Worm (Caenorhabditis elegans) whole organism, L4 larva: ENCODE results near the gene emb-27.
A peak's percentile ranks its signal among the peaks of the same experiment; 100 is the strongest.

ENCODE experiments used
- F10B5.3 ChIP-seq: sonication (generic microtip); optimal IDR thresholded peaks from 2 replicates; lab custom pipeline; 2016; ENCODE audit warnings: mild to moderate bottlenecking, missing genetic modification characterization, missing compliant biosample characterization
- F37D6.2 ChIP-seq: sonication (generic microtip); optimal IDR thresholded peaks from 2 replicates; lab custom pipeline; 2016; ENCODE audit warnings: mild to moderate bottlenecking, missing genetic modification characterization, missing compliant biosample characterization
- F44E2.7 ChIP-seq: fragments of 200-800 bp; sonication (Bioruptor generic); IDR thresholded peaks from 2 replicates; pipeline ENCODE4 v2.1.2; 2022; ENCODE audit warnings: missing genetic modification characterization, missing compliant biosample characterization
- F49E8.2 ChIP-seq: sonication (generic microtip); optimal IDR thresholded peaks from 2 replicates; lab custom pipeline; 2016; ENCODE audit warnings: missing compliant biosample characterization, mild to moderate bottlenecking, missing genetic modification characterization, borderline replicate concordance
- R02D3.7 ChIP-seq: fragments of 150-350 bp; sonication (generic microtip); optimal IDR thresholded peaks from 3 replicates; lab custom pipeline; 2014; ENCODE audit warnings: missing biosample characterization, missing genetic modification characterization
- T20F7.1 ChIP-seq: fragments of 200-800 bp; sonication (Bioruptor generic); optimal IDR thresholded peaks from 2 replicates; lab custom pipeline; 2018; ENCODE audit warnings: mild to moderate bottlenecking, missing genetic modification characterization, missing compliant biosample characterization
- Y105C5A.15 ChIP-seq: fragments of 200-800 bp; sonication (Bioruptor generic); IDR thresholded peaks from 2 replicates; pipeline ENCODE4 v1.3.6; 2022; ENCODE audit warnings: missing genetic modification characterization, missing compliant biosample characterization
- Y48G9A.11 ChIP-seq: fragments of 200-800 bp; sonication (Bioruptor generic); IDR thresholded peaks from 2 replicates; pipeline ENCODE4 v1.3.6; 2022; ENCODE audit warnings: missing genetic modification reagents, missing genetic modification characterization, missing compliant biosample characterization
- Y5F2A.4 ChIP-seq: fragments of 200-800 bp; sonication (Bioruptor generic); optimal IDR thresholded peaks from 2 replicates; lab custom pipeline; 2018; ENCODE audit warnings: mild to moderate bottlenecking, missing genetic modification characterization, missing compliant biosample characterization
- Y75B8A.6 ChIP-seq: fragments of 200-800 bp; sonication (Bioruptor generic); IDR thresholded peaks from 2 replicates; pipeline ENCODE4 v1.3.6; 2022; ENCODE audit warnings: missing genetic modification reagents, missing genetic modification characterization, missing compliant biosample characterization
- ZK337.2 ChIP-seq: fragments of 200-800 bp; sonication (Bioruptor generic); IDR thresholded peaks from 2 replicates; pipeline ENCODE4 v1.3.6; 2022; ENCODE audit warnings: missing genetic modification reagents, missing genetic modification characterization, missing compliant biosample characterization
- ZK546.5 ChIP-seq, 2 experiments: sonication (generic microtip); optimal IDR thresholded peaks; 2 replicates each; lab custom pipeline; 2017; ENCODE audit warnings: missing biosample characterization in 2 of 2, missing genetic modification characterization in 2 of 2
- aha-1 ChIP-seq: fragments of 150-350 bp; peaks from one replicate; lab custom pipeline; 2014; ENCODE audit warnings: missing biosample characterization, missing genetic modification characterization
- ama-1 ChIP-seq: fragments of 150-350 bp; optimal IDR thresholded peaks from 2 replicates; lab custom pipeline; 2014; ENCODE audit warnings: inconsistent platforms, mixed read lengths
- ceh-20 ChIP-seq: fragments of 200-800 bp; sonication (Bioruptor generic); IDR thresholded peaks from 2 replicates; pipeline ENCODE4 v1.3.6; 2022; ENCODE audit warnings: missing genetic modification reagents, missing genetic modification characterization, missing compliant biosample characterization
- ceh-28 ChIP-seq: fragments of 150-350 bp; optimal IDR thresholded peaks from 2 replicates; lab custom pipeline; 2014; ENCODE audit warnings: missing biosample characterization, missing genetic modification reagents, missing genetic modification characterization
- ceh-32 ChIP-seq: sonication (generic microtip); optimal IDR thresholded peaks from 2 replicates; lab custom pipeline; 2016; ENCODE audit warnings: mild to moderate bottlenecking, missing genetic modification characterization, missing compliant biosample characterization; ENCODE audit not compliant: poor library complexity
- ceh-82 ChIP-seq: sonication (generic microtip); optimal IDR thresholded peaks from 2 replicates; lab custom pipeline; 2017; ENCODE audit warnings: missing biosample characterization, missing genetic modification characterization
- ctbp-1 ChIP-seq: fragments of 200-800 bp; sonication (Bioruptor generic); IDR thresholded peaks from 2 replicates; pipeline ENCODE4 v1.3.6; 2022; ENCODE audit warnings: missing genetic modification reagents, missing genetic modification characterization, missing compliant biosample characterization
- daf-16 ChIP-seq, 3 experiments: sonication (generic microtip); optimal IDR thresholded peaks; 2 replicates each; lab custom pipeline; 2016 to 2017; ENCODE audit warnings: missing genetic modification characterization in 3 of 3, missing genetic modification reagents in 3 of 3, mild to moderate bottlenecking in 2 of 3, missing compliant biosample characterization in 2 of 3, missing biosample characterization in 1 of 3, moderate library complexity in 1 of 3
- daf-8 ChIP-seq: fragments of 200-800 bp; sonication (Bioruptor generic); IDR thresholded peaks from 2 replicates; pipeline ENCODE4 v1.3.6; 2022; ENCODE audit warnings: missing genetic modification characterization, missing compliant biosample characterization
- dmd-8 ChIP-seq: fragments of 200-800 bp; sonication (Bioruptor generic); IDR thresholded peaks from 2 replicates; pipeline ENCODE4 v1.3.6; 2022; ENCODE audit warnings: missing genetic modification characterization, missing compliant biosample characterization
- dpl-1 ChIP-seq: fragments of 150-350 bp; optimal IDR thresholded peaks from 2 replicates; lab custom pipeline; 2014; ENCODE audit warnings: missing biosample characterization, missing genetic modification reagents, missing genetic modification characterization
- duxl-1 ChIP-seq: sonication (generic microtip); optimal IDR thresholded peaks from 2 replicates; lab custom pipeline; 2016; ENCODE audit warnings: mild to moderate bottlenecking, missing genetic modification characterization, moderate library complexity, missing compliant biosample characterization; ENCODE audit not compliant: poor library complexity
- dve-1 ChIP-seq: sonication (generic microtip); optimal IDR thresholded peaks from 2 replicates; lab custom pipeline; 2017; ENCODE audit warnings: antibody characterized with exemption, mild to moderate bottlenecking, missing genetic modification characterization, missing compliant biosample characterization; ENCODE audit not compliant: insufficient read depth
- egl-43 ChIP-seq: fragments of 200-800 bp; sonication (Bioruptor generic); IDR thresholded peaks from 2 replicates; pipeline ENCODE4 v1.3.6; 2022; ENCODE audit warnings: missing genetic modification reagents, missing genetic modification characterization, missing compliant biosample characterization
- fkh-10 ChIP-seq: fragments of 150-350 bp; optimal IDR thresholded peaks from 2 replicates; lab custom pipeline; 2014; ENCODE audit warnings: missing biosample characterization, missing genetic modification reagents, missing genetic modification characterization
- hif-1 ChIP-seq, 2 experiments: sonication (generic microtip); optimal IDR thresholded peaks; 2 replicates each; lab custom pipeline; 2016 to 2017; ENCODE audit warnings: missing compliant biosample characterization in 2 of 2, missing genetic modification characterization in 2 of 2, missing genetic modification reagents in 2 of 2, missing genotype in 2 of 2, mild to moderate bottlenecking in 1 of 2
- hlh-30 ChIP-seq: sonication (generic microtip); optimal IDR thresholded peaks from 2 replicates; lab custom pipeline; 2017; ENCODE audit warnings: antibody characterized with exemption, mild to moderate bottlenecking, missing genetic modification characterization, missing compliant biosample characterization; ENCODE audit not compliant: insufficient read depth
- lim-7 ChIP-seq: fragments of 200-800 bp; sonication (Bioruptor generic); IDR thresholded peaks from 2 replicates; pipeline ENCODE4 v1.3.6; 2022; ENCODE audit warnings: missing genetic modification characterization, missing compliant biosample characterization
- lin-29 ChIP-seq: fragments of 200-800 bp; sonication (Bioruptor generic); IDR thresholded peaks from 2 replicates; pipeline ENCODE4 v1.3.6; 2022; ENCODE audit warnings: missing genetic modification reagents, missing genetic modification characterization, missing compliant biosample characterization
- lin-38 ChIP-seq: fragments of 200-800 bp; sonication (Bioruptor generic); IDR thresholded peaks from 2 replicates; pipeline ENCODE4 v1.3.6; 2022; ENCODE audit warnings: missing genetic modification reagents, missing genetic modification characterization, missing compliant biosample characterization
- lin-39 ChIP-seq: fragments of 150-350 bp; optimal IDR thresholded peaks from 2 replicates; lab custom pipeline; 2014; ENCODE audit warnings: missing biosample characterization, missing genetic modification reagents, missing genetic modification characterization
- lir-3 ChIP-seq: sonication (generic microtip); optimal IDR thresholded peaks from 2 replicates; lab custom pipeline; 2016; ENCODE audit warnings: mild to moderate bottlenecking, missing genetic modification characterization, missing compliant biosample characterization
- madf-5 ChIP-seq, 2 experiments: fragments of 200-800 bp; sonication (Bioruptor generic); IDR thresholded peaks; 2 replicates each; pipeline ENCODE4 v1.3.6; 2022; ENCODE audit warnings: missing compliant biosample characterization in 2 of 2, missing genetic modification characterization in 2 of 2
- mep-1 ChIP-seq: fragments of 150-350 bp; sonication (generic microtip); optimal IDR thresholded peaks from 3 replicates; lab custom pipeline; 2014; ENCODE audit warnings: missing biosample characterization, missing genetic modification characterization
- mes-2 ChIP-seq: sonication (generic microtip); optimal IDR thresholded peaks from 2 replicates; lab custom pipeline; 2016; ENCODE audit warnings: missing genotype, mild to moderate bottlenecking, missing genetic modification characterization, missing compliant biosample characterization; ENCODE audit not compliant: poor library complexity, severe bottlenecking
- nhr-11 ChIP-seq: fragments of 150-350 bp; optimal IDR thresholded peaks from 2 replicates; lab custom pipeline; 2014; ENCODE audit warnings: missing biosample characterization, missing genetic modification characterization
- nhr-25 ChIP-seq: sonication (generic microtip); optimal IDR thresholded peaks from 2 replicates; lab custom pipeline; 2017; ENCODE audit warnings: missing genetic modification characterization, mild to moderate bottlenecking, missing compliant biosample characterization, antibody characterized with exemption, moderate library complexity, borderline replicate concordance; ENCODE audit not compliant: insufficient read depth
- nhr-28 ChIP-seq: fragments of 150-350 bp; optimal IDR thresholded peaks from 2 replicates; lab custom pipeline; 2014; ENCODE audit warnings: missing biosample characterization, missing genetic modification characterization
- nhr-42 ChIP-seq: fragments of 200-800 bp; sonication (Bioruptor generic); IDR thresholded peaks from 2 replicates; pipeline ENCODE4 v1.3.6; 2022; ENCODE audit warnings: missing genetic modification characterization, missing compliant biosample characterization
- nhr-77 ChIP-seq: fragments of 150-350 bp; optimal IDR thresholded peaks from 2 replicates; lab custom pipeline; 2014; ENCODE audit warnings: missing biosample characterization, missing genetic modification characterization
- pqm-1 ChIP-seq: sonication (generic microtip); optimal IDR thresholded peaks from 2 replicates; lab custom pipeline; 2017; ENCODE audit warnings: missing biosample characterization, missing genetic modification characterization
- rbr-2 ChIP-seq: sonication (generic microtip); optimal IDR thresholded peaks from 2 replicates; lab custom pipeline; 2016; ENCODE audit warnings: missing genotype, missing genetic modification characterization, missing compliant biosample characterization
- spr-1 ChIP-seq: sonication (generic microtip); optimal IDR thresholded peaks from 2 replicates; lab custom pipeline; 2016; ENCODE audit warnings: mild to moderate bottlenecking, missing genetic modification characterization, missing compliant biosample characterization
- unc-39 ChIP-seq: sonication (generic microtip); optimal IDR thresholded peaks from 2 replicates; lab custom pipeline; 2017; ENCODE audit warnings: missing biosample characterization, missing genetic modification characterization
- zag-1 ChIP-seq: fragments of 150-350 bp; optimal IDR thresholded peaks from 2 replicates; lab custom pipeline; 2014; ENCODE audit warnings: missing biosample characterization, missing genetic modification characterization
- zfp-2 ChIP-seq: sonication (generic microtip); optimal IDR thresholded peaks from 2 replicates; lab custom pipeline; 2016; ENCODE audit warnings: mild to moderate bottlenecking, missing genetic modification characterization, missing compliant biosample characterization
- zip-11 ChIP-seq: fragments of 200-800 bp; sonication (Bioruptor generic); IDR thresholded peaks from 2 replicates; pipeline ENCODE4 v1.3.6; 2022; ENCODE audit warnings: missing genetic modification characterization, missing compliant biosample characterization
- ztf-7 ChIP-seq: fragments of 150-350 bp; optimal IDR thresholded peaks from 2 replicates; lab custom pipeline; 2014; ENCODE audit warnings: missing biosample characterization, missing genetic modification characterization

The emb-27 gene

DNA sequence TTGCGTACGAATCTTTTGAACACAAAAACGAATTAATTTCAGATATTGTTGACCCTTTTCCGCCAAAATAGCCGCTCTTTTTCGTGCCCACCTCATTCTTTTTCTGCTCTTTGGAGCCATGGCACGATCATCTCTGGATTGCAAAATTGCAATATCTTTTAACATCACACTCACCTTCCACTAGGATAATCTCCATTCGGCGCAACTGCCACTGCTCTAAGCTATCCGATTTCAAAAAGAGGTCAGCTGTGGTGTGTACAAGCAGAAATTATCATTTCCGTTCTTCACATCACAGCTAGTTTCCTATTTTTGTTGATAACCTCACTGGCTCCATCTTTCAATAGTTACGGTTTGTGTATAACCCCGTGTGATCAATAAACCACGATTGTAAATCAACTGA lies 35.4 kb downstream of the emb-27 start:
- TF ChIP-seq lin-29 (no peak), rbr-2 (tag; lab: Kevin White, UChicago) (no peak), daf-16 (GFP tag; optimal IDR thresholded peaks at IDR 0.05; lab: Kevin White, UChicago) (no peak), daf-16 (tag; optimal IDR thresholded peaks at IDR 0.05; lab: Kevin White, UChicago) (peak; percentile 5), T20F7.1 (no peak), nhr-25 (tag; lab: Kevin White, UChicago) (no peak), hlh-30 (no peak), aha-1 (peak; percentile 82), F44E2.7 (GFP tag; lab: Robert Waterston, UW) (no peak), nhr-11 (no peak)

DNA sequence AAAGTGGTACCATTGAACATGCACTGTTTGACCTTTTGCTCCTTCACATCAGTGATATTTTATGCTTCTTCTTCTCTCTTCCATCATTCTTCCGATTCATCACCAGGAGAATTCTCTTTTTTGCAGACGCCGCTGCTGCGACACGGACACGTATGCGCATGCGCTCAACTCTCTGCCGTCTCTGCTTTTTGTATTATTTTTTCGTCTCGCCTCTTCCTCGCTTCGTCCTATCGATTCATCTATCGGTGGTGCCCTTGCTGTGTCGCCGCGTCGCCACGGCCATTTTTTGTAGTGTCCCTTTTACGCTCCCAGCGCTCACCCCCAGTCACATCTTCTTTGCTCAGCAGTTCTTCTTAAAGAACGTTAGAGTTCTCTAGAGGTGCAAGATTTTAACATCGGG lies 35.8 kb downstream of the emb-27 start:
- no peak for TF ChIP-seq F49E8.2
- TF ChIP-seq hif-1 (tag; optimal IDR thresholded peaks at IDR 0.05; lab: Kevin White, UChicago): peak in 1 of 2 experiments; percentile 55
- no peak for TF ChIP-seq unc-39
- no peak for TF ChIP-seq Y48G9A.11 (GFP tag; lab: Robert Waterston, UW)
- peak; percentile 59 for TF ChIP-seq hlh-30
- no peak for TF ChIP-seq spr-1 (tag; lab: Kevin White, UChicago)
- no peak for TF ChIP-seq daf-16 (GFP tag; optimal IDR thresholded peaks at IDR 0.05; lab: Kevin White, UChicago)
- TF ChIP-seq daf-16 (tag; optimal IDR thresholded peaks at IDR 0.05; lab: Kevin White, UChicago): peak; percentile 25
- TF ChIP-seq Y5F2A.4 (GFP tag; lab: Kevin White, UChicago): no peak
- no peak for TF ChIP-seq pqm-1 (tag; lab: Kevin White, UChicago)
- TF ChIP-seq ctbp-1 (GFP tag; lab: Robert Waterston, UW): peak; percentile 70
- TF ChIP-seq dve-1 (tag; lab: Kevin White, UChicago): peak; percentile 47
- TF ChIP-seq zag-1 (tag; lab: Kevin White, UChicago): no peak
- TF ChIP-seq fkh-10 (GFP tag; lab: Kevin White, UChicago): peak; percentile 20
- TF ChIP-seq ZK546.5 (tag; optimal IDR thresholded peaks at IDR 0.05; lab: Kevin White, UChicago): no peak
- TF ChIP-seq dmd-8 (GFP tag; lab: Robert Waterston, UW): no peak
- TF ChIP-seq ceh-20 (GFP tag; lab: Robert Waterston, UW): 0 out of 2 replicates have a peak, but pooled peaks have one; percentile 29
- TF ChIP-seq ceh-82 (tag; lab: Kevin White, UChicago): no peak
- no peak for TF ChIP-seq lir-3 (tag; lab: Kevin White, UChicago)
- TF ChIP-seq Y75B8A.6 (GFP tag; lab: Robert Waterston, UW): no peak
- TF ChIP-seq R02D3.7: no peak
- no peak for TF ChIP-seq daf-8 (GFP tag; lab: Robert Waterston, UW)
- peak; percentile 64 for TF ChIP-seq mep-1 (tag; lab: Kevin White, UChicago)
- TF ChIP-seq nhr-42 (GFP tag; lab: Robert Waterston, UW): no peak
- TF ChIP-seq zip-11 (GFP tag; lab: Robert Waterston, UW): no peak
- no peak for TF ChIP-seq zfp-2 (tag; lab: Kevin White, UChicago)
- no peak for TF ChIP-seq ama-1
- no peak for TF ChIP-seq lim-7 (GFP tag; lab: Robert Waterston, UW)
- TF ChIP-seq dpl-1 (GFP tag; lab: Kevin White, UChicago): peak; percentile 4
- peak; percentile 32 for TF ChIP-seq ceh-28 (tag; lab: Kevin White, UChicago)
- peak; percentile 60 for TF ChIP-seq egl-43 (GFP tag; lab: Robert Waterston, UW)
- no peak for TF ChIP-seq ZK337.2 (GFP tag; lab: Robert Waterston, UW)
- no peak for TF ChIP-seq F44E2.7 (GFP tag; lab: Robert Waterston, UW)
- peak; percentile 58 for TF ChIP-seq nhr-28 (tag; lab: Kevin White, UChicago)
- TF ChIP-seq nhr-77 (tag; lab: Kevin White, UChicago): no peak
- TF ChIP-seq F37D6.2 (tag; lab: Kevin White, UChicago): no peak
- TF ChIP-seq Y105C5A.15 (GFP tag; lab: Robert Waterston, UW): no peak
- no peak for TF ChIP-seq lin-39 (tag; lab: Kevin White, UChicago)
- no peak for TF ChIP-seq duxl-1 (tag; lab: Kevin White, UChicago)
- peak; percentile 60 for TF ChIP-seq mes-2 (tag; lab: Kevin White, UChicago)
- TF ChIP-seq F10B5.3: no peak
- TF ChIP-seq lin-38 (GFP tag; lab: Robert Waterston, UW): peak; percentile 54
- no peak for TF ChIP-seq madf-5 (GFP tag; IDR thresholded peaks at IDR 0.05; lab: Robert Waterston, UW)
- no peak for TF ChIP-seq ceh-32
- no peak for TF ChIP-seq ztf-7
